Fruit fly (Drosophila melanogaster) whole organism, embryonic: ENCODE results near the gene CG10194.
A peak's percentile ranks its signal among the peaks of the same experiment; 100 is the strongest.

Source experiments
- Atf6 ChIP-seq: fragments of 200-800 bp; sonication (Bioruptor generic); IDR thresholded peaks from 2 replicates; pipeline ENCODE4 v1.3.6; 2022; ENCODE audit warnings: missing biosample characterization, missing genetic modification characterization
- B-H1 ChIP-seq: fragments of 200-800 bp; sonication (Bioruptor generic); IDR thresholded peaks from 3 replicates; pipeline ENCODE4 v1.3.6; 2022; ENCODE audit warnings: missing biosample characterization, missing genetic modification characterization
- C15 ChIP-seq: fragments of 200-800 bp; sonication (Bioruptor generic); IDR thresholded peaks from 3 replicates; pipeline ENCODE4 v1.3.6; 2022; ENCODE audit warnings: missing biosample characterization, missing genetic modification characterization
- CG10147 ChIP-seq: fragments of 200-800 bp; sonication (Bioruptor generic); optimal IDR thresholded peaks from 2 replicates; lab custom pipeline; 2019; ENCODE audit warnings: missing biosample characterization, mild to moderate bottlenecking, missing genetic modification characterization, moderate library complexity
- CG10979 ChIP-seq: fragments of 200-800 bp; sonication (Bioruptor generic); optimal IDR thresholded peaks from 2 replicates; lab custom pipeline; 2018; ENCODE audit warnings: missing biosample characterization, mild to moderate bottlenecking, missing genetic modification characterization, moderate library complexity
- CG12391 ChIP-seq: fragments of 200-800 bp; sonication (Bioruptor generic); optimal IDR thresholded peaks from 3 replicates; lab custom pipeline; 2018; ENCODE audit warnings: missing biosample characterization, mild to moderate bottlenecking, missing genetic modification characterization, moderate library complexity
- CG13296 ChIP-seq: fragments of 200-800 bp; sonication (Bioruptor generic); optimal IDR thresholded peaks from 3 replicates; lab custom pipeline; 2018; ENCODE audit warnings: missing biosample characterization, mild to moderate bottlenecking, missing genetic modification characterization
- CG1602 ChIP-seq: fragments of 200-800 bp; sonication (Bioruptor generic); optimal IDR thresholded peaks from 3 replicates; lab custom pipeline; 2016; ENCODE audit warnings: missing biosample characterization, missing genetic modification characterization
- CG16813 ChIP-seq: fragments of 200-800 bp; sonication (Bioruptor generic); IDR thresholded peaks from 3 replicates; pipeline ENCODE4 v1.3.6; 2022; ENCODE audit warnings: missing biosample characterization, missing genetic modification characterization; ENCODE audit not compliant: partially characterized antibody
- CG2120 ChIP-seq: fragments of 200-800 bp; sonication (Bioruptor generic); optimal IDR thresholded peaks from 3 replicates; lab custom pipeline; 2016; ENCODE audit warnings: missing biosample characterization, missing genetic modification characterization
- CG30403 ChIP-seq: fragments of 200-800 bp; sonication (Bioruptor generic); optimal IDR thresholded peaks from 3 replicates; lab custom pipeline; 2016; ENCODE audit warnings: missing biosample characterization, missing genetic modification characterization
- CG4820 ChIP-seq: fragments of 200-800 bp; sonication (Bioruptor generic); optimal IDR thresholded peaks from 3 replicates; lab custom pipeline; 2016; ENCODE audit warnings: missing biosample characterization, missing genetic modification characterization
- CG8388 ChIP-seq: fragments of 200-800 bp; sonication (Bioruptor generic); optimal IDR thresholded peaks from 2 replicates; lab custom pipeline; 2019; ENCODE audit warnings: missing biosample characterization, mild to moderate bottlenecking, missing genetic modification characterization, moderate library complexity
- CG8478 ChIP-seq: fragments of >200 bp; optimal IDR thresholded peaks from 2 replicates; lab custom pipeline; 2018
- CG8924 ChIP-seq: fragments of 200-800 bp; optimal IDR thresholded peaks from 3 replicates; lab custom pipeline; 2019; ENCODE audit warnings: missing biosample characterization, mild to moderate bottlenecking, missing genetic modification characterization, moderate library complexity
- CTCF ChIP-seq: fragments of 200-800 bp; sonication (Bioruptor generic); optimal IDR thresholded peaks from 2 replicates; lab custom pipeline; 2017; ENCODE audit warnings: missing biosample characterization, mild to moderate bottlenecking, missing genetic modification characterization, moderate library complexity
- Chrac-16 ChIP-seq: fragments of 200-800 bp; sonication (Bioruptor generic); optimal IDR thresholded peaks from 3 replicates; lab custom pipeline; 2016; ENCODE audit warnings: missing biosample characterization, missing genetic modification characterization
- Dfd ChIP-seq, 2 experiments: fragments of >200 bp; optimal IDR thresholded peaks; 2 replicates each; lab custom pipeline; 2017; ENCODE audit warnings: missing biosample characterization in 2 of 2, missing genetic modification characterization in 2 of 2
- HHEX ChIP-seq: fragments of 200-800 bp; sonication (Bioruptor generic); optimal IDR thresholded peaks from 3 replicates; lab custom pipeline; 2017; ENCODE audit warnings: missing biosample characterization, mild to moderate bottlenecking, missing genetic modification characterization, missing genetic modification reagents
- Hr3 ChIP-seq: fragments of 200-800 bp; sonication (Bioruptor generic); optimal IDR thresholded peaks from 3 replicates; lab custom pipeline; 2016; ENCODE audit warnings: missing biosample characterization, missing genetic modification characterization
- MESR4 ChIP-seq: fragments of 200-800 bp; sonication (Bioruptor generic); optimal IDR thresholded peaks from 2 replicates; lab custom pipeline; 2018; ENCODE audit warnings: missing biosample characterization, mild to moderate bottlenecking, missing genetic modification characterization, moderate library complexity
- NC2β ChIP-seq: fragments of 200-800 bp; sonication (Bioruptor generic); optimal IDR thresholded peaks from 2 replicates; lab custom pipeline; 2016; ENCODE audit warnings: missing biosample characterization, missing genetic modification characterization
- Ptx1 ChIP-seq: fragments of 200-800 bp; sonication (Bioruptor generic); IDR thresholded peaks from 2 replicates; pipeline ENCODE4 v1.3.6; 2022; ENCODE audit warnings: missing biosample characterization, missing genetic modification characterization
- Scr ChIP-seq: fragments of 200-800 bp; sonication (Bioruptor generic); IDR thresholded peaks from 2 replicates; pipeline ENCODE4 v1.3.6; 2022; ENCODE audit warnings: missing biosample characterization, missing genetic modification characterization; ENCODE audit not compliant: partially characterized antibody
- Sry-δ ChIP-seq: fragments of 200-800 bp; sonication (Bioruptor generic); optimal IDR thresholded peaks from 2 replicates; lab custom pipeline; 2016; ENCODE audit warnings: missing biosample characterization, missing genetic modification characterization
- Xrp1 ChIP-seq: fragments of 200-800 bp; sonication (Bioruptor generic); IDR thresholded peaks from 2 replicates; pipeline ENCODE4 v1.3.6; 2022; ENCODE audit warnings: missing biosample characterization, missing genetic modification characterization
- al ChIP-seq: fragments of 200-800 bp; sonication (Bioruptor generic); IDR thresholded peaks from 2 replicates; pipeline ENCODE4 v1.3.6; 2022; ENCODE audit warnings: missing biosample characterization, missing genetic modification characterization
- ase ChIP-seq: fragments of 200-800 bp; sonication (Bioruptor generic); IDR thresholded peaks from 3 replicates; pipeline ENCODE4 v1.3.6; 2022; ENCODE audit warnings: missing biosample characterization, missing genetic modification characterization
- ato ChIP-seq: fragments of 200-800 bp; sonication (Bioruptor generic); IDR thresholded peaks from 2 replicates; pipeline ENCODE4 v1.3.6; 2022; ENCODE audit warnings: missing biosample characterization, missing genetic modification characterization; ENCODE audit not compliant: partially characterized antibody
- bbx ChIP-seq: fragments of 200-800 bp; sonication (Bioruptor generic); IDR thresholded peaks from 2 replicates; pipeline ENCODE4 v1.3.6; 2022; ENCODE audit warnings: missing biosample characterization, missing genetic modification characterization; ENCODE audit not compliant: partially characterized antibody
- chinmo ChIP-seq: fragments of 200-800 bp; sonication (Bioruptor generic); IDR thresholded peaks from 4 replicates; pipeline ENCODE4 v1.3.6; 2022; ENCODE audit warnings: missing biosample characterization, missing genetic modification characterization; ENCODE audit not compliant: partially characterized antibody
- grau ChIP-seq: fragments of 200-800 bp; optimal IDR thresholded peaks from 3 replicates; lab custom pipeline; 2019; ENCODE audit warnings: missing biosample characterization, mild to moderate bottlenecking, missing genetic modification characterization, moderate library complexity
- h ChIP-seq: fragments of >200 bp; optimal IDR thresholded peaks from 2 replicates; lab custom pipeline; 2017
- hkb ChIP-seq, 2 experiments: fragments of 200-800 bp in 1 of 2; fragments of >200 bp in 1 of 2; sonication (Bioruptor generic) in 1 of 2; IDR thresholded peaks in 1 of 2; optimal IDR thresholded peaks in 1 of 2; 2 replicates each; pipeline versions ENCODE4 v1.3.6 to Lab custom; 2017 to 2022; ENCODE audit warnings: missing biosample characterization in 1 of 2, missing genetic modification characterization in 1 of 2
- inv ChIP-seq: fragments of 200-800 bp; sonication (Bioruptor generic); IDR thresholded peaks from 2 replicates; pipeline ENCODE4 v1.3.6; 2022; ENCODE audit warnings: missing biosample characterization, missing genetic modification characterization; ENCODE audit not compliant: partially characterized antibody
- jigr1 ChIP-seq: fragments of 200-800 bp; sonication (Bioruptor generic); IDR thresholded peaks from 3 replicates; pipeline ENCODE4 v1.3.6; 2022; ENCODE audit warnings: missing biosample characterization, missing genetic modification characterization
- knrl ChIP-seq: fragments of 200-800 bp; sonication (Bioruptor generic); IDR thresholded peaks from 3 replicates; pipeline ENCODE4 v1.3.6; 2022; ENCODE audit warnings: missing biosample characterization, missing genetic modification characterization; ENCODE audit not compliant: partially characterized antibody
- lilli ChIP-seq: fragments of 200-800 bp; sonication (Bioruptor generic); optimal IDR thresholded peaks from 3 replicates; lab custom pipeline; 2016; ENCODE audit warnings: missing biosample characterization, missing genetic modification characterization
- nerfin-1 ChIP-seq: fragments of 200-800 bp; sonication (Bioruptor generic); optimal IDR thresholded peaks from 3 replicates; lab custom pipeline; 2019; ENCODE audit warnings: missing biosample characterization, mild to moderate bottlenecking, missing genetic modification characterization, moderate library complexity
- pb ChIP-seq: fragments of 200-800 bp; sonication (Bioruptor generic); optimal IDR thresholded peaks from 3 replicates; lab custom pipeline; 2016; ENCODE audit warnings: missing biosample characterization, missing genetic modification characterization
- phol ChIP-seq: fragments of 200-800 bp; sonication (Bioruptor generic); optimal IDR thresholded peaks from 3 replicates; lab custom pipeline; 2018; ENCODE audit warnings: missing biosample characterization, mild to moderate bottlenecking, missing genetic modification characterization, moderate library complexity
- pita ChIP-seq: fragments of 200-800 bp; sonication (Bioruptor generic); optimal IDR thresholded peaks from 2 replicates; lab custom pipeline; 2017; ENCODE audit warnings: missing biosample characterization, mild to moderate bottlenecking, missing genetic modification characterization
- run ChIP-seq: fragments of 200-800 bp; sonication (Bioruptor generic); optimal IDR thresholded peaks from 3 replicates; lab custom pipeline; 2018; ENCODE audit warnings: missing biosample characterization, mild to moderate bottlenecking, missing genetic modification characterization
- scrt ChIP-seq: fragments of 200-800 bp; sonication (Bioruptor generic); optimal IDR thresholded peaks from 2 replicates; lab custom pipeline; 2018; ENCODE audit warnings: missing biosample characterization, mild to moderate bottlenecking, missing genetic modification characterization, moderate library complexity
- sens ChIP-seq: fragments of 200-800 bp; sonication (Bioruptor generic); peaks from one replicate; lab custom pipeline; 2016; ENCODE audit warnings: missing biosample characterization, missing genetic modification characterization
- slbo ChIP-seq: fragments of 200-800 bp; sonication (Bioruptor generic); IDR thresholded peaks from 2 replicates; pipeline ENCODE4 v1.3.6; 2022; ENCODE audit warnings: missing biosample characterization, missing genetic modification characterization
- stc ChIP-seq: fragments of 200-800 bp; sonication (Bioruptor generic); IDR thresholded peaks from 2 replicates; pipeline ENCODE4 v1.3.6; 2022; ENCODE audit warnings: missing biosample characterization, missing genetic modification characterization
- tna ChIP-seq: fragments of 200-800 bp; sonication (Bioruptor generic); IDR thresholded peaks from 2 replicates; pipeline ENCODE4 v1.3.6; 2022; ENCODE audit warnings: missing biosample characterization, missing genetic modification characterization; ENCODE audit not compliant: partially characterized antibody
- ttk ChIP-seq: fragments of 200-800 bp; sonication (Bioruptor generic); IDR thresholded peaks from 2 replicates; pipeline ENCODE4 v2.1.2; 2022; ENCODE audit warnings: missing biosample characterization, missing genetic modification characterization
- unc-4 ChIP-seq: fragments of 200-800 bp; sonication (Bioruptor generic); IDR thresholded peaks from 2 replicates; pipeline ENCODE4 v1.3.6; 2022; ENCODE audit warnings: missing biosample characterization, missing genetic modification characterization; ENCODE audit not compliant: partially characterized antibody

Gene CG10194

DNA sequence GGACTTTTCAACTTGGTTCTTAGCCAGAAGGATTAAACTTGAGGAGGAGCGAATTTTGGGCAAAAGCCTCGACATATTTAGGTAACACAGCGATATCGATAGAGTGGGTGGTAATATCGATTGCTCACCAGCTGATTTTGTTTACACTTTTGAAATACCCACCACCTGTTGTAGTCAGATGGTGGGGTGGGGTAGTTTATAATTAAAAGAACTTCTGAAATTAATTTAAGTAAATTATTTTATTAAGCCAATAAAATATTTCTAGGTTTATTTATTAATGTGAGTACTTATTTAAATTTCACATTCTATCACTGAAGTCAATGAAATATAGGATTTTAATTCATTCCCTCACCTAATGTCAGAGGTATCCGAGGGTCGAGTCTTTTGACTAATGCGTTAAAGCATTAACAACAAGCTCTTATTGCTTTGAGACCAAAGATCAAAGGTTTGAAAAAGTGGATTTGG, at the start of gene CG10194, which contains the start of gene CG18094 (continued):
- peak; percentile 62 for TF ChIP-seq Sry-δ
- TF ChIP-seq CG1602 (GFP tag; lab: Kevin White, UChicago): peak; percentile 39
- TF ChIP-seq CG30403 (GFP tag; lab: Kevin White, UChicago): peak; percentile 53
- peak; percentile 44; the same call in 2 of the 3 replicates for TF ChIP-seq CG16813 (GFP tag; lab: Robert Waterston, UW)
- TF ChIP-seq CG4820: no peak
- peak; percentile 28 for TF ChIP-seq HHEX (GFP tag; lab: Kevin White, UChicago)
- TF ChIP-seq ttk: no peak
- TF ChIP-seq chinmo (GFP tag; lab: Robert Waterston, UW): 0 out of 4 replicates have a peak, but pooled peaks have one; percentile 43
- TF ChIP-seq pita (GFP tag; lab: Kevin White, UChicago): no peak
- TF ChIP-seq CG8478 (lab: Kevin White, UChicago): no peak
- peak; percentile 27 for TF ChIP-seq sens (GFP tag; lab: Kevin White, UChicago)
- TF ChIP-seq scrt (GFP tag; lab: Kevin White, UChicago): peak; percentile 92
- TF ChIP-seq Scr (GFP tag; lab: Robert Waterston, UW): peak; percentile 47; the same call in 1 of the 2 replicates
- TF ChIP-seq C15 (GFP tag; lab: Robert Waterston, UW): no peak
- no peak for TF ChIP-seq grau (tag; lab: Kevin White, UChicago)
- peak; percentile 41; the same call in 1 of the 2 replicates for TF ChIP-seq Ptx1 (GFP tag; lab: Robert Waterston, UW)
- no peak for TF ChIP-seq run
- TF ChIP-seq h (lab: Kevin White, UChicago): no peak
- peak; percentile 32 for TF ChIP-seq CG10979 (tag; lab: Kevin White, UChicago)
- TF ChIP-seq al: 0 out of 2 replicates have a peak, but pooled peaks have one; percentile 23
- TF ChIP-seq Dfd (GFP tag; optimal IDR thresholded peaks at IDR 0.05; lab: Kevin White, UChicago): no peak
- peak; percentile 65 for TF ChIP-seq CG2120 (GFP tag; lab: Kevin White, UChicago)
- TF ChIP-seq tna (GFP tag; lab: Robert Waterston, UW): 0 out of 2 replicates have a peak, but pooled peaks have one; percentile 26
- peak; percentile 30; the same call in 1 of the 2 replicates for TF ChIP-seq Xrp1 (GFP tag; lab: Robert Waterston, UW)
- TF ChIP-seq stc: peak; percentile 34; the same call in 1 of the 2 replicates
- peak; percentile 71 for TF ChIP-seq slbo
- peak; percentile 66 for TF ChIP-seq CG12391
- peak; percentile 68 for TF ChIP-seq lilli (GFP tag; lab: Kevin White, UChicago)
- peak; percentile 38 for TF ChIP-seq phol (tag; lab: Kevin White, UChicago)
- no peak for TF ChIP-seq CTCF (GFP tag; lab: Kevin White, UChicago)
- TF ChIP-seq jigr1 (GFP tag; lab: Robert Waterston, UW): no peak
- peak; percentile 34 for TF ChIP-seq CG8388 (GFP tag; lab: Kevin White, UChicago)
- no peak for TF ChIP-seq NC2β
- no peak for TF ChIP-seq CG10147 (GFP tag; lab: Kevin White, UChicago)
- peak; percentile 35 for TF ChIP-seq MESR4
- TF ChIP-seq B-H1 (GFP tag; lab: Robert Waterston, UW): no peak; the same call in 2 of the 3 replicates
- TF ChIP-seq inv (GFP tag; lab: Robert Waterston, UW): peak; percentile 34
- no peak for TF ChIP-seq ato
- 0 out of 2 replicates have a peak, but pooled peaks have one; percentile 33 for TF ChIP-seq Atf6 (GFP tag; lab: Robert Waterston, UW)
- TF ChIP-seq nerfin-1 (tag; lab: Kevin White, UChicago): no peak
- peak; percentile 36 for TF ChIP-seq Chrac-16 (GFP tag; lab: Kevin White, UChicago)
- TF ChIP-seq bbx: peak; percentile 82
- peak; percentile 50; the same call in 2 of the 3 replicates for TF ChIP-seq knrl (GFP tag; lab: Robert Waterston, UW)
- peak; percentile 70 for TF ChIP-seq unc-4 (GFP tag; lab: Robert Waterston, UW)
- peak; percentile 22 for TF ChIP-seq CG13296 (GFP tag; lab: Kevin White, UChicago)
- TF ChIP-seq hkb (optimal IDR thresholded peaks at IDR 0.05; lab: Kevin White, UChicago): no peak
- TF ChIP-seq hkb (GFP tag; IDR thresholded peaks at IDR 0.05; lab: Robert Waterston, UW): peak; percentile 19; the same call in 1 of the 2 replicates
- TF ChIP-seq ase (GFP tag; lab: Robert Waterston, UW): no peak
- TF ChIP-seq Hr3 (GFP tag; lab: Kevin White, UChicago): peak; percentile 57
- no peak for TF ChIP-seq pb (GFP tag; lab: Kevin White, UChicago)
- peak; percentile 18 for TF ChIP-seq CG8924
